Fruit fly (Drosophila melanogaster): ENCODE results near the gene CG6048.

DNA sequence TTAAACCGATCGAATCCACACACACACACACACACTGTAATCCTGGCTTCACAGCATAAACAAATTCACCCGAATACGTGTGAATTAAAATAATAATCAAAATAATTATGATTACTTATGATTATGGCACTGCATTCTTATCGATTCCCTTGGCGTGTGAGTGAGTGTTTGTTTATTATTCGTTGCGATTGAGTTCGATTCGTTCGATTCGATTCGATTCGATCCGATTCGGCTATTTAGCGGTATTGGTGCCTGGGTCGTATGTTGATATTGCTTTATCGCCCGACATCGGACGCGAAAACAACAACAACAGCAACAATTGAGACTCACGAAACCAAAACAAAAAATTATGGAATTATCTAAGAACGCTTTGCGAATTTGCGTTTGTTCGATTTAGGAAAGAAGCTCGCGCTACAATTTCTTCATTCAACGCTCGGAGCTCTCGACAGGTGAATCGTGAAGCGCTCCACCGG lies 2.9 kb downstream of the CG6048 start, which contains the start of gene CG6067:
- TF ChIP-seq CG14711 (tag; optimal IDR thresholded peaks at IDR 0.05) (no peak), Crg-1 (GFP tag; optimal IDR thresholded peaks at IDR 0.05) (no peak), CG7101 (tag; optimal IDR thresholded peaks at IDR 0.05) (no peak), cnc (optimal IDR thresholded peaks at IDR 0.05) (no peak)

Data from whole organism, adult.